Fruit fly (Drosophila melanogaster) whole organism, pupa: ENCODE results near the gene CG14442.
A peak's percentile ranks its signal among the peaks of the same experiment; 100 is the strongest.

Experiments
- CG10348 ChIP-seq: fragments of 200-800 bp; sonication (Bioruptor generic); IDR thresholded peaks from 2 replicates; pipeline ENCODE4 v1.3.6; 2022; ENCODE audit warnings: missing biosample characterization, missing genetic modification characterization
- CG12605 ChIP-seq: fragments of 200-800 bp; sonication (Bioruptor generic); IDR thresholded peaks from 2 replicates; pipeline ENCODE4 v1.3.6; 2022; ENCODE audit warnings: missing biosample characterization, missing genetic modification characterization
- CG13204 ChIP-seq: fragments of 200-800 bp; sonication (Bioruptor generic); optimal IDR thresholded peaks from 2 replicates; lab custom pipeline; 2018; ENCODE audit warnings: missing biosample characterization, mild to moderate bottlenecking, missing genetic modification characterization, moderate library complexity
- CG14655 ChIP-seq: fragments of 200-800 bp; sonication (Bioruptor generic); optimal IDR thresholded peaks from 3 replicates; lab custom pipeline; 2017; ENCODE audit warnings: mild to moderate bottlenecking, missing biosample characterization, missing genetic modification reagents, missing genetic modification characterization
- CG15710 ChIP-seq: fragments of 200-800 bp; sonication (Bioruptor generic); optimal IDR thresholded peaks from 2 replicates; lab custom pipeline; 2018; ENCODE audit warnings: missing biosample characterization, mild to moderate bottlenecking, missing genetic modification characterization, moderate library complexity
- CG17806 ChIP-seq: fragments of 200-800 bp; sonication (Bioruptor generic); optimal IDR thresholded peaks from 2 replicates; lab custom pipeline; 2018; ENCODE audit warnings: missing biosample characterization, mild to moderate bottlenecking, missing genetic modification characterization, moderate library complexity
- CG32121 ChIP-seq: fragments of 200-800 bp; sonication (Bioruptor generic); IDR thresholded peaks from 2 replicates; pipeline ENCODE4 v1.3.6; 2022; ENCODE audit warnings: missing biosample characterization, missing genetic modification characterization
- CG34367 ChIP-seq: fragments of 200-800 bp; sonication (Bioruptor generic); optimal IDR thresholded peaks from 2 replicates; lab custom pipeline; 2018; ENCODE audit warnings: missing biosample characterization, mild to moderate bottlenecking, missing genetic modification characterization
- CG4496 ChIP-seq: fragments of 200-800 bp; sonication (Bioruptor generic); IDR thresholded peaks from 3 replicates; pipeline ENCODE4 v1.3.6; 2022; ENCODE audit warnings: missing biosample characterization, missing genetic modification characterization
- CG8159 ChIP-seq: fragments of 200-800 bp; sonication (Bioruptor generic); optimal IDR thresholded peaks from 3 replicates; lab custom pipeline; 2018; ENCODE audit warnings: missing biosample characterization, mild to moderate bottlenecking, missing genetic modification characterization, moderate library complexity
- CG8301 ChIP-seq: fragments of 200-800 bp; sonication (Bioruptor generic); optimal IDR thresholded peaks from 2 replicates; lab custom pipeline; 2018; ENCODE audit warnings: missing biosample characterization, mild to moderate bottlenecking, missing genetic modification characterization
- CG9948 ChIP-seq: fragments of 200-800 bp; sonication (Bioruptor generic); optimal IDR thresholded peaks from 2 replicates; lab custom pipeline; 2018; ENCODE audit warnings: missing biosample characterization, mild to moderate bottlenecking, missing genetic modification characterization, moderate library complexity
- D1 ChIP-seq: fragments of 200-800 bp; sonication (Bioruptor generic); optimal IDR thresholded peaks from 2 replicates; lab custom pipeline; 2018; ENCODE audit warnings: missing biosample characterization, mild to moderate bottlenecking, missing genetic modification characterization, moderate library complexity
- EcR ChIP-seq: fragments of 200-800 bp; sonication (Bioruptor generic); optimal IDR thresholded peaks from 3 replicates; lab custom pipeline; 2019; ENCODE audit warnings: missing biosample characterization, missing genetic modification characterization, mild to moderate bottlenecking, moderate library complexity, missing genetic modification reagents
- Ets98B ChIP-seq: fragments of 200-800 bp; sonication (Bioruptor generic); IDR thresholded peaks from 2 replicates; pipeline ENCODE4 v1.3.6; 2022; ENCODE audit warnings: missing biosample characterization, missing genetic modification characterization
- Pif1A ChIP-seq: fragments of 200-800 bp; sonication (Bioruptor generic); optimal IDR thresholded peaks from 3 replicates; lab custom pipeline; 2016; ENCODE audit warnings: missing biosample characterization, missing genetic modification characterization
- Pif1B ChIP-seq: fragments of 200-800 bp; sonication (Bioruptor generic); optimal IDR thresholded peaks from 3 replicates; lab custom pipeline; 2016; ENCODE audit warnings: missing biosample characterization, missing genetic modification characterization
- Snoo ChIP-seq: fragments of 200-800 bp; sonication (Bioruptor generic); optimal IDR thresholded peaks from 3 replicates; lab custom pipeline; 2017; ENCODE audit warnings: missing biosample characterization, mild to moderate bottlenecking, missing genetic modification characterization, inconsistent platforms
- fd96Ca ChIP-seq: fragments of 200-800 bp; sonication (Bioruptor generic); IDR thresholded peaks from 3 replicates; pipeline ENCODE4 v1.3.6; 2022; ENCODE audit warnings: missing biosample characterization, missing genetic modification characterization
- gl ChIP-seq: fragments of 200-800 bp; sonication (Bioruptor generic); optimal IDR thresholded peaks from 2 replicates; lab custom pipeline; 2018; ENCODE audit warnings: missing biosample characterization, mild to moderate bottlenecking, missing genetic modification characterization
- rn ChIP-seq: fragments of 200-800 bp; sonication (Bioruptor generic); IDR thresholded peaks from 2 replicates; pipeline ENCODE4 v1.3.6; 2022; ENCODE audit warnings: missing biosample characterization, missing genetic modification characterization

CG14442 gene

dm6 chrX:6739936-6740668, 45.3 kb upstream of the CG14442 start, which contains the start of gene CG3168:
TSS of gene CG3168 (minus strand) at chrX:6739986.
- TF ChIP-seq CG34367 (tag; lab: Kevin White, UChicago) (no peak), Pif1B (GFP tag; lab: Kevin White, UChicago) (no peak), CG10348 (GFP tag; lab: Robert Waterston, UW) (no peak), Snoo (tag; lab: Kevin White, UChicago) (no peak), CG9948 (tag; lab: Kevin White, UChicago) (no peak), CG13204 (GFP tag; lab: Kevin White, UChicago) (no peak), CG32121 (GFP tag; lab: Robert Waterston, UW) (no peak), CG15710 (tag; lab: Kevin White, UChicago) (no peak), CG4496 (no peak), Pif1A (GFP tag; lab: Kevin White, UChicago) (no peak), CG8159 (tag; lab: Kevin White, UChicago) (no peak), CG8301 (tag; lab: Kevin White, UChicago) (no peak), fd96Ca (GFP tag; lab: Robert Waterston, UW) (no peak), EcR (GFP tag; lab: Kevin White, UChicago) (no peak), Ets98B (no peak), rn (no peak), D1 (tag; lab: Kevin White, UChicago) (no peak), CG14655 (GFP tag; lab: Kevin White, UChicago) (no peak), gl (tag; lab: Kevin White, UChicago) (no peak), CG12605 (no peak)

- TF ChIP-seq CG13204 (GFP tag; lab: Kevin White, UChicago) (no peak), CG4496 (0 out of 3 replicates have a peak, but pooled peaks have one; percentile 27)
Observed at dm6 chrX:6733291-6734042, 38.7 kb upstream of the CG14442 start.

dm6 chrX:6730600-6731259, 35.9 kb upstream of the CG14442 start:
- no peak for TF ChIP-seq D1 (tag; lab: Kevin White, UChicago)
- no peak for TF ChIP-seq EcR (GFP tag; lab: Kevin White, UChicago)
- peak; percentile 70 for TF ChIP-seq CG13204 (GFP tag; lab: Kevin White, UChicago)
- peak; percentile 74 for TF ChIP-seq CG14655 (GFP tag; lab: Kevin White, UChicago)
- peak; percentile 81 for TF ChIP-seq Ets98B
- peak; percentile 57 for TF ChIP-seq CG8159 (tag; lab: Kevin White, UChicago)
- peak; percentile 51; the same call in 1 of the 2 replicates for TF ChIP-seq rn
- TF ChIP-seq fd96Ca (GFP tag; lab: Robert Waterston, UW) = peak; percentile 87
- TF ChIP-seq CG15710 (tag; lab: Kevin White, UChicago) = peak; percentile 47
- peak; percentile 52 for TF ChIP-seq CG17806 (tag; lab: Kevin White, UChicago)
- no peak for TF ChIP-seq CG10348 (GFP tag; lab: Robert Waterston, UW)
- peak; percentile 63 for TF ChIP-seq CG8301 (tag; lab: Kevin White, UChicago)
- peak; percentile 91 for TF ChIP-seq CG12605
- peak; percentile 25 for TF ChIP-seq CG9948 (tag; lab: Kevin White, UChicago)
- TF ChIP-seq CG34367 (tag; lab: Kevin White, UChicago) = peak; percentile 42
- TF ChIP-seq CG32121 (GFP tag; lab: Robert Waterston, UW) = peak; percentile 58; the same call in 1 of the 2 replicates
- TF ChIP-seq gl (tag; lab: Kevin White, UChicago) = peak; percentile 78
- no peak for TF ChIP-seq Snoo (tag; lab: Kevin White, UChicago)
- TF ChIP-seq CG4496 = peak; percentile 88
- TF ChIP-seq Pif1B (GFP tag; lab: Kevin White, UChicago) = peak; percentile 42
- peak; percentile 26 for TF ChIP-seq Pif1A (GFP tag; lab: Kevin White, UChicago)

dm6 chrX:6728597-6729158, 33.9 kb upstream of the CG14442 start:
- TF ChIP-seq CG15710 (tag; lab: Kevin White, UChicago) (no peak), Pif1B (GFP tag; lab: Kevin White, UChicago) (no peak), EcR (GFP tag; lab: Kevin White, UChicago) (peak; percentile 47), CG13204 (GFP tag; lab: Kevin White, UChicago) (no peak), CG8159 (tag; lab: Kevin White, UChicago) (no peak), CG9948 (tag; lab: Kevin White, UChicago) (no peak), CG34367 (tag; lab: Kevin White, UChicago) (no peak)
